Worm (Caenorhabditis elegans) whole organism, midembryonic: Measurements from ENCODE around the gene C55B6.7.

Experiments
- med-1 ChIP-seq: sonication (generic microtip); optimal IDR thresholded peaks from 2 replicates; lab custom pipeline; 2017; ENCODE audit warnings: missing genetic modification characterization, mild to moderate bottlenecking, missing compliant biosample characterization, antibody characterized with exemption, missing genetic modification reagents; ENCODE audit not compliant: insufficient read depth
- ztf-29 ChIP-seq: fragments of 200-800 bp; sonication (Bioruptor generic); IDR thresholded peaks from 2 replicates; pipeline ENCODE4 v1.3.6; 2022; ENCODE audit warnings: missing genetic modification reagents, missing genetic modification characterization, missing compliant biosample characterization

DNA sequence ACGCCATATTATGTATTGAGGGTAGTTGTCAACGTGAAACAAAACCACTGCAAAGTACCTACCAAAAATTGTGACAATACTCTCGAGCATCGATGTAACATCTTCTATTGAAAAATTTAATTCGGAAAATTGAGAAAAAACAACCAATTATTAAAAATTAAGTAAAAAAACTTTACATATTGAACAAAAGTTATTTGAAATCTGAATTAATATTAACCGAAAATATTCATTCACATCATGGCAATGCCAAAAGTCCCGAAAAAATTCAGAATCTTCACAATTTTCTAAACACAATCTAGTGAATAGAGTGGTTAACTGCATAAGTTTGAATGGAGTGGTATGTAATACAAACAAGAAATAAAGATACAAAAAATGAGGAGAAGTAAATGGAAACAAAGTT lies 46.8 kb upstream of the C55B6.7 start, which contains the start of gene F46H5.3:
- TF ChIP-seq med-1 (GFP tag; lab: Kevin White, UChicago) (no peak), ztf-29 (GFP tag; lab: Robert Waterston, UW) (no peak)
